Fruit fly (Drosophila melanogaster) whole organism, embryonic: ENCODE measurements around the gene CG9184.
A peak's percentile ranks its signal among the peaks of the same experiment; 100 is the strongest.

Experiments
- Abd-B ChIP-seq: fragments of 200-800 bp; sonication (Bioruptor generic); optimal IDR thresholded peaks from 2 replicates; lab custom pipeline; 2018; ENCODE audit warnings: missing biosample characterization, mild to moderate bottlenecking, missing genetic modification characterization, moderate library complexity
- Ada2b ChIP-seq: fragments of 200-800 bp; sonication (Bioruptor generic); IDR thresholded peaks from 2 replicates; pipeline ENCODE4 v1.3.6; 2022; ENCODE audit warnings: missing biosample characterization, missing genetic modification characterization
- CG10209 ChIP-seq: fragments of 200-800 bp; sonication (Bioruptor generic); optimal IDR thresholded peaks from 3 replicates; lab custom pipeline; 2017; ENCODE audit warnings: missing biosample characterization, mild to moderate bottlenecking, missing genetic modification characterization, missing genetic modification reagents
- CG10565 ChIP-seq: fragments of 200-800 bp; sonication (Bioruptor generic); optimal IDR thresholded peaks from 3 replicates; lab custom pipeline; 2016; ENCODE audit warnings: missing biosample characterization, mild to moderate bottlenecking, missing genetic modification characterization
- CG14965 ChIP-seq: fragments of 200-800 bp; sonication (Bioruptor generic); optimal IDR thresholded peaks from 2 replicates; lab custom pipeline; 2016; ENCODE audit warnings: missing biosample characterization, missing genetic modification characterization, borderline replicate concordance
- CG1529 ChIP-seq: fragments of 200-800 bp; sonication (Bioruptor generic); optimal IDR thresholded peaks from 3 replicates; lab custom pipeline; 2018; ENCODE audit warnings: missing biosample characterization, missing genetic modification characterization
- CG15514 ChIP-seq: fragments of 200-800 bp; sonication (Bioruptor generic); optimal IDR thresholded peaks from 3 replicates; lab custom pipeline; 2017; ENCODE audit warnings: missing biosample characterization, missing genetic modification characterization, mild to moderate bottlenecking, moderate library complexity, missing genetic modification reagents
- CG15696 ChIP-seq: fragments of 200-800 bp; sonication (Bioruptor generic); optimal IDR thresholded peaks from 2 replicates; lab custom pipeline; 2019; ENCODE audit warnings: missing biosample characterization, mild to moderate bottlenecking, missing genetic modification characterization, moderate library complexity
- CG16815 ChIP-seq: fragments of 200-800 bp; sonication (Bioruptor generic); optimal IDR thresholded peaks from 3 replicates; lab custom pipeline; 2017; ENCODE audit warnings: missing biosample characterization, mild to moderate bottlenecking, missing genetic modification characterization
- CG18619 ChIP-seq: fragments of 200-800 bp; sonication (Bioruptor generic); optimal IDR thresholded peaks from 3 replicates; lab custom pipeline; 2017; ENCODE audit warnings: missing biosample characterization, mild to moderate bottlenecking, missing genetic modification characterization
- CG18764 ChIP-seq: fragments of 200-800 bp; sonication (Bioruptor generic); optimal IDR thresholded peaks from 3 replicates; lab custom pipeline; 2016; ENCODE audit warnings: missing biosample characterization, missing genetic modification characterization
- CG33557 ChIP-seq: fragments of 200-800 bp; sonication (Bioruptor generic); optimal IDR thresholded peaks from 2 replicates; lab custom pipeline; 2019; ENCODE audit warnings: missing biosample characterization, mild to moderate bottlenecking, missing genetic modification characterization, moderate library complexity
- CG34224 ChIP-seq: fragments of 200-800 bp; sonication (Bioruptor generic); IDR thresholded peaks from 3 replicates; pipeline ENCODE4 v1.3.6; 2022; ENCODE audit warnings: missing biosample characterization, missing genetic modification characterization; ENCODE audit not compliant: partially characterized antibody
- CG34422 ChIP-seq: fragments of 200-800 bp; sonication (Bioruptor generic); IDR thresholded peaks from 3 replicates; pipeline ENCODE4 v1.3.6; 2022; ENCODE audit warnings: missing biosample characterization, missing genetic modification characterization
- CG4282 ChIP-seq: fragments of 200-800 bp; sonication (Bioruptor generic); optimal IDR thresholded peaks from 2 replicates; lab custom pipeline; 2016; ENCODE audit warnings: missing biosample characterization, missing genetic modification characterization
- CG6175 ChIP-seq: fragments of 200-800 bp; sonication (Bioruptor generic); IDR thresholded peaks from 3 replicates; pipeline ENCODE4 v1.3.6; 2022; ENCODE audit warnings: missing biosample characterization, missing genetic modification characterization
- CG6683 ChIP-seq: fragments of 200-800 bp; sonication (Bioruptor generic); optimal IDR thresholded peaks from 2 replicates; lab custom pipeline; 2017; ENCODE audit warnings: missing biosample characterization, mild to moderate bottlenecking, missing genetic modification characterization, missing genetic modification reagents
- CG8765 ChIP-seq: fragments of 200-800 bp; sonication (Bioruptor generic); IDR thresholded peaks from 2 replicates; pipeline ENCODE4 v1.3.6; 2022; ENCODE audit warnings: missing biosample characterization, missing genetic modification characterization
- CG9727 ChIP-seq: fragments of 200-800 bp; sonication (Bioruptor generic); optimal IDR thresholded peaks from 3 replicates; lab custom pipeline; 2017; ENCODE audit warnings: missing biosample characterization, mild to moderate bottlenecking, missing genetic modification characterization
- CG9797 ChIP-seq: fragments of 200-800 bp; sonication (Bioruptor generic); optimal IDR thresholded peaks from 3 replicates; lab custom pipeline; 2018; ENCODE audit warnings: missing biosample characterization, mild to moderate bottlenecking, missing genetic modification characterization
- Dfd ChIP-seq, 2 experiments: fragments of >200 bp; optimal IDR thresholded peaks; 2 replicates each; lab custom pipeline; 2017; ENCODE audit warnings: missing biosample characterization in 2 of 2, missing genetic modification characterization in 2 of 2
- Dip2 ChIP-seq: fragments of 200-800 bp; sonication (Bioruptor generic); IDR thresholded peaks from 2 replicates; pipeline ENCODE4 v1.3.6; 2022; ENCODE audit warnings: missing biosample characterization, missing genetic modification characterization
- Ets97D ChIP-seq: fragments of 200-800 bp; sonication (Bioruptor generic); optimal IDR thresholded peaks from 3 replicates; lab custom pipeline; 2016; ENCODE audit warnings: missing biosample characterization, missing genetic modification characterization
- Fer1 ChIP-seq: fragments of 200-800 bp; sonication (Bioruptor generic); optimal IDR thresholded peaks from 2 replicates; lab custom pipeline; 2017; ENCODE audit warnings: missing biosample characterization, mild to moderate bottlenecking, missing genetic modification characterization
- Gsc ChIP-seq: fragments of 200-800 bp; sonication (Bioruptor generic); IDR thresholded peaks from 2 replicates; pipeline ENCODE4 v1.3.6; 2022; ENCODE audit warnings: missing biosample characterization, missing genetic modification characterization
- Lhr ChIP-seq: fragments of 200-800 bp; sonication (Bioruptor generic); optimal IDR thresholded peaks from 3 replicates; lab custom pipeline; 2017; ENCODE audit warnings: mild to moderate bottlenecking, missing biosample characterization, missing genetic modification reagents, missing genetic modification characterization
- Scr ChIP-seq: fragments of 200-800 bp; sonication (Bioruptor generic); IDR thresholded peaks from 2 replicates; pipeline ENCODE4 v1.3.6; 2022; ENCODE audit warnings: missing biosample characterization, missing genetic modification characterization; ENCODE audit not compliant: partially characterized antibody
- TFAM ChIP-seq: fragments of 200-800 bp; sonication (Bioruptor generic); optimal IDR thresholded peaks from 2 replicates; lab custom pipeline; 2017; ENCODE audit warnings: missing biosample characterization, missing genetic modification characterization, inconsistent platforms
- YL-1 ChIP-seq: fragments of 200-800 bp; sonication (Bioruptor generic); optimal IDR thresholded peaks from 3 replicates; lab custom pipeline; 2017; ENCODE audit warnings: missing biosample characterization, mild to moderate bottlenecking, missing genetic modification characterization
- ato ChIP-seq: fragments of 200-800 bp; sonication (Bioruptor generic); IDR thresholded peaks from 2 replicates; pipeline ENCODE4 v1.3.6; 2022; ENCODE audit warnings: missing biosample characterization, missing genetic modification characterization; ENCODE audit not compliant: partially characterized antibody
- az2 ChIP-seq: fragments of 200-800 bp; sonication (Bioruptor generic); optimal IDR thresholded peaks from 3 replicates; lab custom pipeline; 2016; ENCODE audit warnings: missing biosample characterization, missing genetic modification characterization
- chif ChIP-seq, 2 experiments: fragments of 200-800 bp; sonication (Bioruptor generic); optimal IDR thresholded peaks; 3 replicates each; lab custom pipeline; 2016; ENCODE audit warnings: missing biosample characterization in 2 of 2, missing genetic modification characterization in 2 of 2
- esg ChIP-seq: fragments of 200-800 bp; sonication (Bioruptor generic); conservative IDR thresholded peaks from 2 replicates; pipeline ENCODE4 v1.3.6; 2022; ENCODE audit warnings: missing biosample characterization, missing genetic modification characterization
- gce ChIP-seq: fragments of 200-800 bp; sonication (Bioruptor generic); IDR thresholded peaks from 3 replicates; pipeline ENCODE4 v1.3.6; 2022; ENCODE audit warnings: missing biosample characterization, missing genetic modification characterization
- jing ChIP-seq: fragments of 200-800 bp; sonication (Bioruptor generic); optimal IDR thresholded peaks from 2 replicates; lab custom pipeline; 2018; ENCODE audit warnings: missing biosample characterization, mild to moderate bottlenecking, missing genetic modification characterization
- kah ChIP-seq: fragments of 200-800 bp; sonication (Bioruptor generic); optimal IDR thresholded peaks from 2 replicates; lab custom pipeline; 2018; ENCODE audit warnings: missing biosample characterization, mild to moderate bottlenecking, missing genetic modification characterization
- kay ChIP-seq: fragments of 200-800 bp; sonication (Bioruptor generic); optimal IDR thresholded peaks from 2 replicates; lab custom pipeline; 2016; ENCODE audit warnings: missing biosample characterization, missing genetic modification characterization
- nerfin-1 ChIP-seq: fragments of 200-800 bp; sonication (Bioruptor generic); optimal IDR thresholded peaks from 3 replicates; lab custom pipeline; 2019; ENCODE audit warnings: missing biosample characterization, mild to moderate bottlenecking, missing genetic modification characterization, moderate library complexity
- nom ChIP-seq: fragments of 200-800 bp; sonication (Bioruptor generic); optimal IDR thresholded peaks from 2 replicates; lab custom pipeline; 2017; ENCODE audit warnings: missing biosample characterization, missing genetic modification characterization, mild to moderate bottlenecking, moderate library complexity, missing genetic modification reagents
- psq ChIP-seq: fragments of 200-800 bp; sonication (Bioruptor generic); optimal IDR thresholded peaks from 2 replicates; lab custom pipeline; 2017; ENCODE audit warnings: missing biosample characterization, missing genetic modification characterization
- repo ChIP-seq: fragments of 200-800 bp; sonication (Bioruptor generic); optimal IDR thresholded peaks from 2 replicates; lab custom pipeline; 2016; ENCODE audit warnings: missing biosample characterization, missing genetic modification characterization
- sisA ChIP-seq: fragments of 200-800 bp; sonication (Bioruptor generic); IDR thresholded peaks from 2 replicates; pipeline ENCODE4 v1.3.6; 2022; ENCODE audit warnings: missing biosample characterization, missing genetic modification characterization
- slbo ChIP-seq: fragments of 200-800 bp; sonication (Bioruptor generic); IDR thresholded peaks from 2 replicates; pipeline ENCODE4 v1.3.6; 2022; ENCODE audit warnings: missing biosample characterization, missing genetic modification characterization
- sqz ChIP-seq: fragments of 200-800 bp; sonication (Bioruptor generic); optimal IDR thresholded peaks from 3 replicates; lab custom pipeline; 2018; ENCODE audit warnings: missing biosample characterization, mild to moderate bottlenecking, missing genetic modification characterization
- sr ChIP-seq: fragments of 200-800 bp; sonication (Bioruptor generic); IDR thresholded peaks from 3 replicates; pipeline ENCODE4 v1.3.6; 2022; ENCODE audit warnings: missing biosample characterization, missing genetic modification characterization
- tgo ChIP-seq: fragments of 200-800 bp; sonication (Bioruptor generic); IDR thresholded peaks from 3 replicates; pipeline ENCODE4 v1.3.6; 2022; ENCODE audit warnings: missing biosample characterization, missing genetic modification characterization
- trh ChIP-seq: fragments of 200-800 bp; sonication (Bioruptor generic); optimal IDR thresholded peaks from 2 replicates; lab custom pipeline; 2016; ENCODE audit warnings: missing biosample characterization, missing genetic modification characterization
- yki ChIP-seq: fragments of >200 bp; optimal IDR thresholded peaks from 3 replicates; lab custom pipeline; 2018
- z ChIP-seq: fragments of 200-800 bp; sonication (Bioruptor generic); IDR thresholded peaks from 3 replicates; pipeline ENCODE4 v1.3.6; 2022; ENCODE audit warnings: missing biosample characterization, missing genetic modification characterization
- zen ChIP-seq: fragments of 200-800 bp; sonication (Bioruptor generic); optimal IDR thresholded peaks from 3 replicates; lab custom pipeline; 2018; ENCODE audit warnings: missing biosample characterization, mild to moderate bottlenecking, missing genetic modification characterization, moderate library complexity
- zfh2 ChIP-seq: fragments of 200-800 bp; sonication (Bioruptor generic); optimal IDR thresholded peaks from 2 replicates; lab custom pipeline; 2016; ENCODE audit warnings: missing biosample characterization, missing genetic modification characterization

The CG9184 gene

dm6 chr3L:1368201-1368617 is 45.6 kb upstream of the CG9184 start (continued):
- TF ChIP-seq Lhr (GFP tag; lab: Kevin White, UChicago) (peak; percentile 9), CG9727 (GFP tag; lab: Kevin White, UChicago) (peak; percentile 92), Gsc (GFP tag; lab: Robert Waterston, UW) (peak; percentile 44; the same call in 1 of the 2 replicates), psq (GFP tag; lab: Kevin White, UChicago) (peak; percentile 36), Scr (GFP tag; lab: Robert Waterston, UW) (no peak), kah (GFP tag; lab: Kevin White, UChicago) (no peak), CG18764 (GFP tag; lab: Kevin White, UChicago) (peak; percentile 33), CG34224 (GFP tag; lab: Robert Waterston, UW) (no peak), CG15696 (peak; percentile 85), sisA (peak; percentile 88), gce (GFP tag; lab: Robert Waterston, UW) (peak; percentile 66; the same call in 1 of the 3 replicates), CG6175 (GFP tag; lab: Robert Waterston, UW) (peak; percentile 60; the same call in 1 of the 3 replicates), nom (GFP tag; lab: Kevin White, UChicago) (no peak), YL-1 (GFP tag; lab: Kevin White, UChicago) (no peak), z (GFP tag; lab: Robert Waterston, UW) (peak; percentile 75), chif (GFP tag; optimal IDR thresholded peaks at IDR 0.05; lab: Kevin White, UChicago) (peak; percentile 74 to 85), kay (GFP tag; lab: Kevin White, UChicago) (peak; percentile 69), nerfin-1 (tag; lab: Kevin White, UChicago) (peak; percentile 53), slbo (GFP tag; lab: Robert Waterston, UW) (peak; percentile 92), CG10209 (GFP tag; lab: Kevin White, UChicago) (peak; percentile 81), jing (GFP tag; lab: Kevin White, UChicago) (peak; percentile 60), CG4282 (GFP tag; lab: Kevin White, UChicago) (no peak), CG9797 (GFP tag; lab: Kevin White, UChicago) (no peak), repo (GFP tag; lab: Kevin White, UChicago) (peak; percentile 56), trh (peak; percentile 14), ato (GFP tag; lab: Robert Waterston, UW) (no peak), esg (GFP tag; lab: Robert Waterston, UW) (peak; percentile 86), tgo (GFP tag; lab: Robert Waterston, UW) (peak; percentile 79), Dip2 (GFP tag; lab: Robert Waterston, UW) (no peak), CG8765 (GFP tag; lab: Robert Waterston, UW) (peak; percentile 96), CG6683 (GFP tag; lab: Kevin White, UChicago) (peak; percentile 66), Ada2b (GFP tag; lab: Robert Waterston, UW) (peak; percentile 81), sqz (GFP tag; lab: Kevin White, UChicago) (peak; percentile 24), CG1529 (GFP tag; lab: Kevin White, UChicago) (peak; percentile 56), CG15514 (GFP tag; lab: Kevin White, UChicago) (peak; percentile 40), zfh2 (GFP tag; lab: Kevin White, UChicago) (peak; percentile 56), CG16815 (peak; percentile 83), CG18619 (GFP tag; lab: Kevin White, UChicago) (peak; percentile 67), Abd-B (GFP tag; lab: Kevin White, UChicago) (peak; percentile 68), TFAM (peak; percentile 18), Ets97D (GFP tag; lab: Kevin White, UChicago) (peak; percentile 62), CG34422 (peak; percentile 84), az2 (GFP tag; lab: Kevin White, UChicago) (peak; percentile 75), yki (lab: Kevin White, UChicago) (no peak), CG14965 (GFP tag; lab: Kevin White, UChicago) (peak; percentile 38), CG10565 (GFP tag; lab: Kevin White, UChicago) (peak; percentile 27), Dfd (GFP tag; optimal IDR thresholded peaks at IDR 0.05; lab: Kevin White, UChicago) (no peak), sr (GFP tag; lab: Robert Waterston, UW) (peak; percentile 69; the same call in 2 of the 3 replicates), zen (tag; lab: Kevin White, UChicago) (peak; percentile 92), CG33557 (GFP tag; lab: Kevin White, UChicago) (peak; percentile 15), Fer1 (peak; percentile 77)
